Worm (Caenorhabditis elegans) whole organism, late embryonic: Measurements from ENCODE around the gene piki-1.

ENCODE experiments used
- F13H6.1 ChIP-seq: sonication (generic microtip); optimal IDR thresholded peaks from 2 replicates; lab custom pipeline; 2016; ENCODE audit warnings: missing genetic modification characterization, missing compliant biosample characterization
- K09A11.1 ChIP-seq: sonication (generic microtip); optimal IDR thresholded peaks from 2 replicates; lab custom pipeline; 2017; ENCODE audit warnings: antibody characterized with exemption, mild to moderate bottlenecking, missing genetic modification characterization, missing compliant biosample characterization; ENCODE audit not compliant: insufficient read depth
- T23F11.4 ChIP-seq: fragments of 200-800 bp; sonication (Bioruptor generic); optimal IDR thresholded peaks from 2 replicates; lab custom pipeline; 2018; ENCODE audit warnings: mild to moderate bottlenecking, missing genetic modification characterization, missing compliant biosample characterization
- Y22D7AL.16 ChIP-seq: sonication (generic microtip); optimal IDR thresholded peaks from 2 replicates; lab custom pipeline; 2016; ENCODE audit warnings: missing genetic modification characterization, missing compliant biosample characterization
- ama-1 ChIP-seq: fragments of 150-350 bp; optimal IDR thresholded peaks from 2 replicates; lab custom pipeline; 2014
- ceh-18 ChIP-seq: sonication (generic microtip); optimal IDR thresholded peaks from 2 replicates; lab custom pipeline; 2016; ENCODE audit warnings: missing genetic modification characterization, missing compliant biosample characterization
- ceh-2 ChIP-seq: sonication (generic microtip); optimal IDR thresholded peaks from 2 replicates; lab custom pipeline; 2016; ENCODE audit warnings: missing genotype, missing genetic modification characterization, missing compliant biosample characterization
- ceh-30 ChIP-seq: fragments of 150-350 bp; optimal IDR thresholded peaks from 2 replicates; lab custom pipeline; 2014; ENCODE audit warnings: missing biosample characterization, missing genetic modification characterization
- ceh-45 ChIP-seq: fragments of 200-800 bp; sonication (Bioruptor generic); IDR thresholded peaks from 2 replicates; pipeline ENCODE4 v1.3.6; 2022; ENCODE audit warnings: missing genetic modification reagents, missing genetic modification characterization, missing compliant biosample characterization
- ceh-6 ChIP-seq: fragments of 200-800 bp; sonication (Bioruptor generic); optimal IDR thresholded peaks from 2 replicates; lab custom pipeline; 2018; ENCODE audit warnings: mild to moderate bottlenecking, missing genetic modification characterization, missing compliant biosample characterization
- dmd-4 ChIP-seq: sonication (generic microtip); optimal IDR thresholded peaks from 2 replicates; lab custom pipeline; 2016; ENCODE audit warnings: borderline replicate concordance, missing genetic modification characterization, missing compliant biosample characterization
- dve-1 ChIP-seq: sonication (generic microtip); optimal IDR thresholded peaks from 2 replicates; lab custom pipeline; 2017; ENCODE audit warnings: antibody characterized with exemption, mild to moderate bottlenecking, missing genetic modification characterization, missing compliant biosample characterization
- elt-2 ChIP-seq: sonication (generic microtip); optimal IDR thresholded peaks from 2 replicates; lab custom pipeline; 2016; ENCODE audit warnings: missing genetic modification reagents, missing genetic modification characterization, missing compliant biosample characterization
- elt-4 ChIP-seq: sonication (generic microtip); optimal IDR thresholded peaks from 2 replicates; lab custom pipeline; 2016; ENCODE audit warnings: missing genetic modification characterization, missing compliant biosample characterization
- fkh-10 ChIP-seq: fragments of 150-350 bp; optimal IDR thresholded peaks from 2 replicates; lab custom pipeline; 2014; ENCODE audit warnings: missing biosample characterization, missing genetic modification reagents, missing genetic modification characterization
- hlh-15 ChIP-seq: sonication (generic microtip); optimal IDR thresholded peaks from 2 replicates; lab custom pipeline; 2016; ENCODE audit warnings: missing genetic modification characterization, missing compliant biosample characterization
- hlh-30 ChIP-seq: sonication (generic microtip); optimal IDR thresholded peaks from 2 replicates; lab custom pipeline; 2017; ENCODE audit warnings: antibody characterized with exemption, missing genetic modification characterization, missing compliant biosample characterization; ENCODE audit not compliant: insufficient read depth
- hlh-6 ChIP-seq: sonication (generic microtip); optimal IDR thresholded peaks from 2 replicates; lab custom pipeline; 2016; ENCODE audit warnings: missing genotype, missing genetic modification characterization, missing compliant biosample characterization
- hlh-8 ChIP-seq: sonication (generic microtip); optimal IDR thresholded peaks from 2 replicates; lab custom pipeline; 2016; ENCODE audit warnings: missing genotype, missing genetic modification characterization, missing compliant biosample characterization
- lim-6 ChIP-seq: sonication (generic microtip); optimal IDR thresholded peaks from 2 replicates; lab custom pipeline; 2016; ENCODE audit warnings: missing genetic modification characterization, missing compliant biosample characterization
- lin-11 ChIP-seq: fragments of 200-800 bp; sonication (Bioruptor generic); optimal IDR thresholded peaks from 2 replicates; lab custom pipeline; 2018; ENCODE audit warnings: mild to moderate bottlenecking, missing genetic modification characterization, missing compliant biosample characterization
- mec-3 ChIP-seq: sonication (generic microtip); optimal IDR thresholded peaks from 2 replicates; lab custom pipeline; 2016; ENCODE audit warnings: borderline replicate concordance, missing genetic modification characterization, missing compliant biosample characterization
- nfya-1 ChIP-seq: sonication (generic microtip); optimal IDR thresholded peaks from 2 replicates; lab custom pipeline; 2017; ENCODE audit warnings: missing genetic modification characterization, mild to moderate bottlenecking, missing compliant biosample characterization, antibody characterized with exemption, moderate library complexity
- npax-4 ChIP-seq: sonication (generic microtip); optimal IDR thresholded peaks from 2 replicates; lab custom pipeline; 2016; ENCODE audit warnings: missing genetic modification characterization, missing compliant biosample characterization
- odd-2 ChIP-seq: sonication (generic microtip); optimal IDR thresholded peaks from 2 replicates; lab custom pipeline; 2017; ENCODE audit warnings: antibody characterized with exemption, mild to moderate bottlenecking, missing genetic modification characterization, missing compliant biosample characterization
- pag-3 ChIP-seq: sonication (generic microtip); optimal IDR thresholded peaks from 2 replicates; lab custom pipeline; 2016; ENCODE audit warnings: missing compliant biosample characterization, missing genetic modification characterization, borderline replicate concordance
- pax-1 ChIP-seq: fragments of 150-350 bp; optimal IDR thresholded peaks from 2 replicates; lab custom pipeline; 2014; ENCODE audit warnings: missing biosample characterization, missing genetic modification characterization
- pha-2 ChIP-seq: sonication (generic microtip); optimal IDR thresholded peaks from 2 replicates; lab custom pipeline; 2017; ENCODE audit warnings: mild to moderate bottlenecking, missing genetic modification characterization, missing compliant biosample characterization
- pqm-1 ChIP-seq: sonication (generic microtip); optimal IDR thresholded peaks from 2 replicates; lab custom pipeline; 2016; ENCODE audit warnings: missing genetic modification characterization, missing compliant biosample characterization
- pros-1 ChIP-seq: fragments of 150-350 bp; optimal IDR thresholded peaks from 2 replicates; lab custom pipeline; 2014; ENCODE audit warnings: missing biosample characterization, missing genetic modification reagents, missing genetic modification characterization
- rnt-1 ChIP-seq: sonication (generic microtip); optimal IDR thresholded peaks from 2 replicates; lab custom pipeline; 2016; ENCODE audit warnings: missing genetic modification characterization, missing compliant biosample characterization
- sdc-2 ChIP-seq: sonication (generic microtip); optimal IDR thresholded peaks from 2 replicates; lab custom pipeline; 2016; ENCODE audit warnings: missing genotype, missing genetic modification characterization, missing compliant biosample characterization
- sox-2 ChIP-seq: fragments of 200-800 bp; sonication (Bioruptor generic); IDR thresholded peaks from 2 replicates; pipeline ENCODE4 v1.3.6; 2022; ENCODE audit warnings: missing genetic modification reagents, missing genetic modification characterization, missing compliant biosample characterization
- tbx-2 ChIP-seq: sonication (generic microtip); optimal IDR thresholded peaks from 2 replicates; lab custom pipeline; 2016; ENCODE audit warnings: missing genetic modification characterization, missing compliant biosample characterization
- tbx-7 ChIP-seq: sonication (generic microtip); optimal IDR thresholded peaks from 2 replicates; lab custom pipeline; 2016; ENCODE audit warnings: missing genotype, missing genetic modification characterization, missing compliant biosample characterization
- ttx-3 ChIP-seq: sonication (generic microtip); optimal IDR thresholded peaks from 2 replicates; lab custom pipeline; 2016; ENCODE audit warnings: missing genetic modification reagents, missing genetic modification characterization, missing compliant biosample characterization
- unc-3 ChIP-seq, 2 experiments: fragments of 200-800 bp in 1 of 2; sonication (Bioruptor generic) in 1 of 2; sonication (generic microtip) in 1 of 2; conservative IDR thresholded peaks in 1 of 2; optimal IDR thresholded peaks in 1 of 2; 2 replicates each; pipeline versions ENCODE4 v1.3.6 to Lab custom; 2016 to 2022; ENCODE audit warnings: missing compliant biosample characterization in 2 of 2, missing genetic modification characterization in 2 of 2, missing genetic modification reagents in 1 of 2
- unc-42 ChIP-seq: sonication (generic microtip); optimal IDR thresholded peaks from 2 replicates; lab custom pipeline; 2016; ENCODE audit warnings: missing genotype, missing genetic modification characterization, missing compliant biosample characterization
- unc-86 ChIP-seq: sonication (generic microtip); optimal IDR thresholded peaks from 2 replicates; lab custom pipeline; 2016; ENCODE audit warnings: missing genetic modification characterization, missing compliant biosample characterization
- zip-5 ChIP-seq: sonication (generic microtip); optimal IDR thresholded peaks from 2 replicates; lab custom pipeline; 2016; ENCODE audit warnings: missing genetic modification characterization, missing compliant biosample characterization
- ztf-16 ChIP-seq: sonication (generic microtip); optimal IDR thresholded peaks from 2 replicates; lab custom pipeline; 2017; ENCODE audit warnings: missing genetic modification characterization, missing compliant biosample characterization

piki-1 gene

ce11 chrX:15274827-15275761 is 28.9 kb upstream of the piki-1 start (continued):
- TF ChIP-seq hlh-8 (tag; lab: Kevin White, UChicago) (peak; percentile 29), sox-2 (GFP tag; lab: Robert Waterston, UW) (no peak), dve-1 (peak; percentile 76), lin-11 (no peak), elt-4 (tag; lab: Kevin White, UChicago) (no peak), ceh-18 (tag; lab: Kevin White, UChicago) (peak; percentile 94), pqm-1 (no peak), ztf-16 (peak; percentile 38), ceh-30 (tag; lab: Kevin White, UChicago) (no peak), elt-2 (peak; percentile 52), unc-3 (GFP tag; conservative IDR thresholded peaks at IDR 0.05; lab: Robert Waterston, UW) (no peak), unc-3 (tag; optimal IDR thresholded peaks at IDR 0.05; lab: Kevin White, UChicago) (no peak), pha-2 (tag; lab: Kevin White, UChicago) (no peak), npax-4 (tag; lab: Kevin White, UChicago) (no peak), unc-42 (no peak), dmd-4 (tag; lab: Kevin White, UChicago) (no peak), ceh-45 (no peak), fkh-10 (GFP tag; lab: Kevin White, UChicago) (peak; percentile 51), pros-1 (tag; lab: Kevin White, UChicago) (peak; percentile 82), mec-3 (tag; lab: Kevin White, UChicago) (no peak), zip-5 (no peak), tbx-7 (tag; lab: Kevin White, UChicago) (no peak), rnt-1 (tag; lab: Kevin White, UChicago) (peak; percentile 95), hlh-30 (tag; lab: Kevin White, UChicago) (peak; percentile 24), lim-6 (tag; lab: Kevin White, UChicago) (no peak), K09A11.1 (tag; lab: Kevin White, UChicago) (peak; percentile 37), T23F11.4 (GFP tag; lab: Kevin White, UChicago) (peak; percentile 70), F13H6.1 (tag; lab: Kevin White, UChicago) (peak; percentile 58), pax-1 (tag; lab: Kevin White, UChicago) (no peak), hlh-6 (tag; lab: Kevin White, UChicago) (no peak), ama-1 (lab: Kevin White, UChicago) (no peak), sdc-2 (tag; lab: Kevin White, UChicago) (peak; percentile 39), ceh-2 (tag; lab: Kevin White, UChicago) (peak; percentile 9), nfya-1 (tag; lab: Kevin White, UChicago) (peak; percentile 88), Y22D7AL.16 (tag; lab: Kevin White, UChicago) (no peak), hlh-15 (tag; lab: Kevin White, UChicago) (no peak), ttx-3 (no peak), pag-3 (no peak), ceh-6 (GFP tag; lab: Kevin White, UChicago) (peak; percentile 24), tbx-2 (tag; lab: Kevin White, UChicago) (peak; percentile 73), odd-2 (tag; lab: Kevin White, UChicago) (no peak), unc-86 (tag; lab: Kevin White, UChicago) (no peak)
